Fruit fly (Drosophila melanogaster) whole organism, embryonic: ENCODE data around the gene Ir31a.

Experiments
- Bteb2 ChIP-seq: fragments of 200-800 bp; sonication (Bioruptor generic); optimal IDR thresholded peaks from 2 replicates; lab custom pipeline; 2016; ENCODE audit warnings: missing biosample characterization, missing genetic modification characterization
- CG10462 ChIP-seq: fragments of 200-800 bp; sonication (Bioruptor generic); optimal IDR thresholded peaks from 2 replicates; lab custom pipeline; 2016; ENCODE audit warnings: missing biosample characterization, missing genetic modification characterization
- CG13424 ChIP-seq: fragments of 200-800 bp; sonication (Bioruptor generic); optimal IDR thresholded peaks from 2 replicates; lab custom pipeline; 2019; ENCODE audit warnings: missing biosample characterization, mild to moderate bottlenecking, missing genetic modification characterization, moderate library complexity
- CG13624 ChIP-seq: fragments of 200-800 bp; sonication (Bioruptor generic); optimal IDR thresholded peaks from 2 replicates; lab custom pipeline; 2016; ENCODE audit warnings: missing biosample characterization, missing genetic modification characterization
- CG14050 ChIP-seq: fragments of 200-800 bp; sonication (Bioruptor generic); IDR thresholded peaks from 3 replicates; pipeline ENCODE4 v1.3.6; 2022; ENCODE audit warnings: missing biosample characterization, missing genetic modification characterization
- CG15479 ChIP-seq: fragments of 200-800 bp; sonication (Bioruptor generic); optimal IDR thresholded peaks from 3 replicates; lab custom pipeline; 2019; ENCODE audit warnings: missing biosample characterization, mild to moderate bottlenecking, missing genetic modification characterization, moderate library complexity
- CG16813 ChIP-seq: fragments of 200-800 bp; sonication (Bioruptor generic); IDR thresholded peaks from 3 replicates; pipeline ENCODE4 v1.3.6; 2022; ENCODE audit warnings: missing biosample characterization, missing genetic modification characterization; ENCODE audit not compliant: partially characterized antibody
- CG17186 ChIP-seq: fragments of 200-800 bp; sonication (Bioruptor generic); optimal IDR thresholded peaks from 3 replicates; lab custom pipeline; 2017; ENCODE audit warnings: missing biosample characterization, missing genetic modification reagents, missing genetic modification characterization
- CG1792 ChIP-seq: fragments of 200-800 bp; sonication (Bioruptor generic); optimal IDR thresholded peaks from 2 replicates; lab custom pipeline; 2016; ENCODE audit warnings: missing biosample characterization, missing genetic modification characterization
- CG2199 ChIP-seq: fragments of 200-800 bp; sonication (Bioruptor generic); IDR thresholded peaks from 3 replicates; pipeline ENCODE4 v1.3.6; 2022; ENCODE audit warnings: missing biosample characterization, missing genetic modification characterization
- CG2202 ChIP-seq: fragments of 200-800 bp; sonication (Bioruptor generic); optimal IDR thresholded peaks from 2 replicates; lab custom pipeline; 2018; ENCODE audit warnings: missing biosample characterization, mild to moderate bottlenecking, missing genetic modification characterization
- CG2678 ChIP-seq: fragments of 200-800 bp; sonication (Bioruptor generic); optimal IDR thresholded peaks from 3 replicates; lab custom pipeline; 2019; ENCODE audit warnings: missing biosample characterization, mild to moderate bottlenecking, missing genetic modification characterization, moderate library complexity
- CG4854 ChIP-seq: fragments of 200-800 bp; sonication (Bioruptor generic); optimal IDR thresholded peaks from 2 replicates; lab custom pipeline; 2016; ENCODE audit warnings: missing biosample characterization, missing genetic modification characterization, inconsistent platforms
- CG5180 ChIP-seq: fragments of 200-800 bp; sonication (Bioruptor generic); optimal IDR thresholded peaks from 3 replicates; lab custom pipeline; 2017; ENCODE audit warnings: missing biosample characterization, missing genetic modification characterization, mild to moderate bottlenecking, moderate library complexity, missing genetic modification reagents
- CG6791 ChIP-seq: fragments of 200-800 bp; sonication (Bioruptor generic); IDR thresholded peaks from 3 replicates; pipeline ENCODE4 v1.3.6; 2022; ENCODE audit warnings: missing biosample characterization, missing genetic modification characterization; ENCODE audit not compliant: partially characterized antibody
- CG8290 ChIP-seq, 3 experiments: fragments of 200-800 bp; sonication (Bioruptor generic); optimal IDR thresholded peaks; 2 replicates each; lab custom pipeline; 2016 to 2019; ENCODE audit warnings: missing biosample characterization in 3 of 3, missing genetic modification characterization in 3 of 3, mild to moderate bottlenecking in 2 of 3, moderate library complexity in 1 of 3
- CG8944 ChIP-seq: fragments of 200-800 bp; sonication (Bioruptor generic); optimal IDR thresholded peaks from 3 replicates; lab custom pipeline; 2016; ENCODE audit warnings: missing biosample characterization, missing genetic modification characterization
- CTCF ChIP-seq: fragments of 200-800 bp; sonication (Bioruptor generic); optimal IDR thresholded peaks from 2 replicates; lab custom pipeline; 2017; ENCODE audit warnings: missing biosample characterization, mild to moderate bottlenecking, missing genetic modification characterization, moderate library complexity
- D ChIP-seq, 2 experiments: fragments of 200-800 bp in 1 of 2; fragments of >200 bp in 1 of 2; sonication (Bioruptor generic) in 1 of 2; optimal IDR thresholded peaks; 2 replicates in 1 of 2; 3 replicates in 1 of 2; lab custom pipeline; 2017; ENCODE audit warnings: mild to moderate bottlenecking in 1 of 2, missing biosample characterization in 1 of 2, missing genetic modification characterization in 1 of 2, missing genetic modification reagents in 1 of 2
- D19A ChIP-seq: fragments of 200-800 bp; optimal IDR thresholded peaks from 3 replicates; lab custom pipeline; 2019; ENCODE audit warnings: missing biosample characterization, mild to moderate bottlenecking, missing genetic modification characterization, moderate library complexity
- Dek ChIP-seq: fragments of 200-800 bp; sonication (Bioruptor generic); optimal IDR thresholded peaks from 3 replicates; lab custom pipeline; 2019; ENCODE audit warnings: missing biosample characterization, mild to moderate bottlenecking, missing genetic modification characterization, moderate library complexity
- Dfd ChIP-seq, 2 experiments: fragments of >200 bp; optimal IDR thresholded peaks; 2 replicates each; lab custom pipeline; 2017; ENCODE audit warnings: missing biosample characterization in 2 of 2, missing genetic modification characterization in 2 of 2
- Fer3 ChIP-seq: fragments of 200-800 bp; sonication (Bioruptor generic); optimal IDR thresholded peaks from 2 replicates; lab custom pipeline; 2018; ENCODE audit warnings: missing biosample characterization, mild to moderate bottlenecking, missing genetic modification characterization, moderate library complexity
- HmgD ChIP-seq: fragments of 200-800 bp; sonication (Bioruptor generic); optimal IDR thresholded peaks from 3 replicates; lab custom pipeline; 2016; ENCODE audit warnings: missing biosample characterization, missing genetic modification characterization
- Hmx ChIP-seq: fragments of 200-800 bp; sonication (Bioruptor generic); optimal IDR thresholded peaks from 2 replicates; lab custom pipeline; 2016; ENCODE audit warnings: missing biosample characterization, missing genetic modification characterization
- Hr3 ChIP-seq: fragments of 200-800 bp; sonication (Bioruptor generic); optimal IDR thresholded peaks from 3 replicates; lab custom pipeline; 2016; ENCODE audit warnings: missing biosample characterization, missing genetic modification characterization
- Hsf ChIP-seq: fragments of 200-800 bp; sonication (Bioruptor generic); optimal IDR thresholded peaks from 3 replicates; lab custom pipeline; 2016; ENCODE audit warnings: missing biosample characterization, missing genetic modification characterization
- MTF-1 ChIP-seq: fragments of 200-800 bp; sonication (Bioruptor generic); optimal IDR thresholded peaks from 2 replicates; lab custom pipeline; 2018; ENCODE audit warnings: missing biosample characterization, mild to moderate bottlenecking, missing genetic modification characterization, borderline replicate concordance
- Scr ChIP-seq: fragments of 200-800 bp; sonication (Bioruptor generic); IDR thresholded peaks from 2 replicates; pipeline ENCODE4 v1.3.6; 2022; ENCODE audit warnings: missing biosample characterization, missing genetic modification characterization; ENCODE audit not compliant: partially characterized antibody
- Spps ChIP-seq: fragments of 200-800 bp; sonication (Bioruptor generic); optimal IDR thresholded peaks from 2 replicates; lab custom pipeline; 2018; ENCODE audit warnings: missing biosample characterization, mild to moderate bottlenecking, missing genetic modification characterization
- Ssrp ChIP-seq: fragments of 200-800 bp; sonication (Bioruptor generic); optimal IDR thresholded peaks from 2 replicates; lab custom pipeline; 2018; ENCODE audit warnings: missing biosample characterization, mild to moderate bottlenecking, missing genetic modification characterization, moderate library complexity
- Vsx1 ChIP-seq: fragments of 200-800 bp; sonication (Bioruptor generic); optimal IDR thresholded peaks from 2 replicates; lab custom pipeline; 2017; ENCODE audit warnings: missing biosample characterization, mild to moderate bottlenecking, missing genetic modification characterization, missing genetic modification reagents
- cato ChIP-seq: fragments of 200-800 bp; sonication (Bioruptor generic); optimal IDR thresholded peaks from 2 replicates; lab custom pipeline; 2016; ENCODE audit warnings: missing biosample characterization, missing genetic modification characterization, borderline replicate concordance
- chinmo ChIP-seq: fragments of 200-800 bp; sonication (Bioruptor generic); IDR thresholded peaks from 4 replicates; pipeline ENCODE4 v1.3.6; 2022; ENCODE audit warnings: missing biosample characterization, missing genetic modification characterization; ENCODE audit not compliant: partially characterized antibody
- corto ChIP-seq: fragments of 200-800 bp; sonication (Bioruptor generic); optimal IDR thresholded peaks from 2 replicates; lab custom pipeline; 2016; ENCODE audit warnings: missing biosample characterization, mild to moderate bottlenecking, missing genetic modification characterization, moderate library complexity
- danr ChIP-seq: fragments of 200-800 bp; sonication (Bioruptor generic); IDR thresholded peaks from 2 replicates; pipeline ENCODE4 v1.3.6; 2022; ENCODE audit warnings: missing biosample characterization, missing genetic modification characterization
- dpn ChIP-seq, 2 experiments: fragments of 200-800 bp; sonication (Bioruptor generic); optimal IDR thresholded peaks; 3 replicates each; lab custom pipeline; 2016; ENCODE audit warnings: missing biosample characterization in 2 of 2, missing genetic modification characterization in 2 of 2
- ftz-f1 ChIP-seq: fragments of 200-800 bp; sonication (Bioruptor generic); optimal IDR thresholded peaks from 2 replicates; lab custom pipeline; 2016; ENCODE audit warnings: missing biosample characterization, missing genetic modification characterization
- gem ChIP-seq: fragments of 200-800 bp; sonication (Bioruptor generic); optimal IDR thresholded peaks from 2 replicates; lab custom pipeline; 2019; ENCODE audit warnings: missing biosample characterization, mild to moderate bottlenecking, missing genetic modification characterization, moderate library complexity
- gt ChIP-seq: fragments of 200-800 bp; sonication (Bioruptor generic); IDR thresholded peaks from 2 replicates; pipeline ENCODE4 v1.3.6; 2022; ENCODE audit warnings: missing biosample characterization, missing genetic modification characterization
- her ChIP-seq: fragments of 200-800 bp; sonication (Bioruptor generic); optimal IDR thresholded peaks from 2 replicates; lab custom pipeline; 2016; ENCODE audit warnings: missing biosample characterization, missing genetic modification characterization
- knrl ChIP-seq: fragments of 200-800 bp; sonication (Bioruptor generic); IDR thresholded peaks from 3 replicates; pipeline ENCODE4 v1.3.6; 2022; ENCODE audit warnings: missing biosample characterization, missing genetic modification characterization; ENCODE audit not compliant: partially characterized antibody
- mirr ChIP-seq: fragments of 200-800 bp; sonication (Bioruptor generic); optimal IDR thresholded peaks from 3 replicates; lab custom pipeline; 2018; ENCODE audit warnings: missing biosample characterization, mild to moderate bottlenecking, missing genetic modification characterization
- nau ChIP-seq: fragments of 200-800 bp; sonication (Bioruptor generic); optimal IDR thresholded peaks from 3 replicates; lab custom pipeline; 2017; ENCODE audit warnings: missing biosample characterization, mild to moderate bottlenecking, missing genetic modification characterization, missing genetic modification reagents
- pho ChIP-seq: fragments of 200-800 bp; sonication (Bioruptor generic); optimal IDR thresholded peaks from 2 replicates; lab custom pipeline; 2016; ENCODE audit warnings: missing biosample characterization, missing genetic modification characterization
- pnt ChIP-seq: fragments of 200-800 bp; sonication (Bioruptor generic); optimal IDR thresholded peaks from 3 replicates; lab custom pipeline; 2016; ENCODE audit warnings: missing biosample characterization, missing genetic modification characterization
- sd ChIP-seq: fragments of 200-800 bp; sonication (Bioruptor generic); optimal IDR thresholded peaks from 3 replicates; lab custom pipeline; 2018; ENCODE audit warnings: missing biosample characterization, mild to moderate bottlenecking, missing genetic modification characterization, moderate library complexity
- stwl ChIP-seq: fragments of 200-800 bp; sonication (Bioruptor generic); optimal IDR thresholded peaks from 3 replicates; lab custom pipeline; 2018; ENCODE audit warnings: missing biosample characterization, mild to moderate bottlenecking, missing genetic modification characterization, moderate library complexity
- unpg ChIP-seq: fragments of 200-800 bp; sonication (Bioruptor generic); optimal IDR thresholded peaks from 3 replicates; lab custom pipeline; 2018; ENCODE audit warnings: missing biosample characterization, mild to moderate bottlenecking, missing genetic modification characterization, moderate library complexity
- zen2 ChIP-seq: fragments of 200-800 bp; sonication (Bioruptor generic); IDR thresholded peaks from 3 replicates; pipeline ENCODE4 v1.3.6; 2022; ENCODE audit warnings: missing biosample characterization, missing genetic modification characterization; ENCODE audit not compliant: partially characterized antibody

Ir31a gene

DNA sequence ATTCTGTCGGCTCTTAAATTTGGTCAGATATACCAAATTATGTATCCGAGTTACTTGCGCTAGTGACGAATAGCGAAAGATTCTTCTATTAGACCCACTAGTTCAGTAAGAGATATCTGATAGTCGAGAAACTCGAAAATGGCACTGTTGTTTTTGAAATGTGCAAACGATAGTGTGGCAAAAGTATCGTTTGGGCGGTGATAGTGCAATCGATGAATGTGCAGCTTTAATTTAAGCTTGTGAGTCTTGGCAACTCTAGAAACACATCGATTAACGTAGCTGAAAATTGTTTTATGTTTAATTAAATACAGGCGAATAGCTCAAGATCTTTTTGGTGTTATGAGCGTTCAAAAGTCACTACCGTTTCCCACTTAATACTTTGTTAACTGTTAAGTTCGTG lies 32.0 kb downstream of the Ir31a start, which contains the start of gene STUB1 (continued):
- peak; percentile 99 for TF ChIP-seq zen2
- peak; percentile 63 for TF ChIP-seq CG17186 (GFP tag; lab: Kevin White, UChicago)
- TF ChIP-seq knrl, result peak; percentile 97
- TF ChIP-seq CG14050 (GFP tag; lab: Robert Waterston, UW), result no peak
- no peak for TF ChIP-seq CTCF (GFP tag; lab: Kevin White, UChicago)
- no peak for TF ChIP-seq sd (tag; lab: Kevin White, UChicago)
- TF ChIP-seq MTF-1 (GFP tag; lab: Kevin White, UChicago), result no peak
- no peak for TF ChIP-seq nau (GFP tag; lab: Kevin White, UChicago)
- TF ChIP-seq gt (GFP tag; lab: Robert Waterston, UW), result no peak
- no peak for TF ChIP-seq gem (tag; lab: Kevin White, UChicago)
- TF ChIP-seq D19A (tag; lab: Kevin White, UChicago), result no peak
- TF ChIP-seq Dfd (GFP tag; optimal IDR thresholded peaks at IDR 0.05; lab: Kevin White, UChicago), result no peak
- no peak for TF ChIP-seq pnt (GFP tag; lab: Kevin White, UChicago)
- TF ChIP-seq D (optimal IDR thresholded peaks at IDR 0.05; lab: Kevin White, UChicago), result no peak
- no peak for TF ChIP-seq D (GFP tag; optimal IDR thresholded peaks at IDR 0.05; lab: Kevin White, UChicago)
- TF ChIP-seq CG8944 (GFP tag; lab: Kevin White, UChicago), result no peak
- TF ChIP-seq CG2202 (tag; lab: Kevin White, UChicago), result no peak
- TF ChIP-seq Dek (tag; lab: Kevin White, UChicago), result no peak
- no peak for TF ChIP-seq CG13424 (tag; lab: Kevin White, UChicago)
- no peak for TF ChIP-seq unpg (GFP tag; lab: Kevin White, UChicago)
- 0 out of 3 replicates have a peak, but pooled peaks have one; percentile 44 for TF ChIP-seq CG2199 (GFP tag; lab: Robert Waterston, UW)
- TF ChIP-seq CG4854, result no peak
- TF ChIP-seq Hmx (GFP tag; lab: Kevin White, UChicago), result no peak
- TF ChIP-seq CG13624 (GFP tag; lab: Kevin White, UChicago), result peak; percentile 52
- no peak for TF ChIP-seq CG1792 (GFP tag; lab: Kevin White, UChicago)
- TF ChIP-seq CG10462 (GFP tag; lab: Kevin White, UChicago), result no peak
- TF ChIP-seq Hr3 (GFP tag; lab: Kevin White, UChicago), result no peak
- TF ChIP-seq CG8290 (GFP tag; optimal IDR thresholded peaks at IDR 0.05; lab: Kevin White, UChicago), result no peak
- no peak for TF ChIP-seq CG8290 (tag; optimal IDR thresholded peaks at IDR 0.05; lab: Kevin White, UChicago)
- no peak for TF ChIP-seq CG2678
- TF ChIP-seq danr, result no peak
- peak; percentile 99 for TF ChIP-seq CG6791 (GFP tag; lab: Robert Waterston, UW)
- no peak for TF ChIP-seq CG5180 (GFP tag; lab: Kevin White, UChicago)
- TF ChIP-seq HmgD, result peak; percentile 29
- no peak for TF ChIP-seq Spps (tag; lab: Kevin White, UChicago)
- TF ChIP-seq her (GFP tag; lab: Kevin White, UChicago), result peak; percentile 36
- TF ChIP-seq chinmo, result peak; percentile 99
- TF ChIP-seq Vsx1 (GFP tag; lab: Kevin White, UChicago), result no peak
- TF ChIP-seq CG15479 (GFP tag; lab: Kevin White, UChicago), result no peak
- TF ChIP-seq ftz-f1 (GFP tag; lab: Kevin White, UChicago), result no peak
- no peak for TF ChIP-seq Fer3 (tag; lab: Kevin White, UChicago)
- TF ChIP-seq Scr (GFP tag; lab: Robert Waterston, UW), result peak; percentile 96
- no peak for TF ChIP-seq mirr
- TF ChIP-seq pho (GFP tag; lab: Kevin White, UChicago), result no peak
- peak; percentile 53 for TF ChIP-seq stwl (tag; lab: Kevin White, UChicago)
- no peak for TF ChIP-seq Hsf (GFP tag; lab: Kevin White, UChicago)
- peak; percentile 93 for TF ChIP-seq CG16813
- no peak for TF ChIP-seq cato (GFP tag; lab: Kevin White, UChicago)
- peak in 1 of 2 experiments; percentile 14 for TF ChIP-seq dpn (GFP tag; optimal IDR thresholded peaks at IDR 0.05; lab: Kevin White, UChicago)
- TF ChIP-seq Bteb2 (GFP tag; lab: Kevin White, UChicago), result peak; percentile 2
- no peak for TF ChIP-seq Ssrp (tag; lab: Kevin White, UChicago)
- no peak for TF ChIP-seq corto
